Worm (Caenorhabditis elegans): ENCODE measurements around the gene ZK470.2.
A peak's percentile ranks its signal among the peaks of the same experiment; 100 is the strongest.

ZK470.2 gene

ce11 chrX:4177394-4177793 lies 42.4 kb downstream of the ZK470.2 start, which contains the start of gene ZK470.6:
ZK470.6 (minus strand) TSS chrX:4177494.
- TF ChIP-seq elt-1 (tag; optimal IDR thresholded peaks at IDR 0.05; ENCODE audit: borderline replicate concordance, insufficient read depth) = no peak
- no peak for TF ChIP-seq tbx-8 (GFP tag; optimal IDR thresholded peaks at IDR 0.05)
- no peak for TF ChIP-seq snpc-4 (tag; optimal IDR thresholded peaks at IDR 0.05)

- TF ChIP-seq mls-2 (tag; optimal IDR thresholded peaks at IDR 0.05) = no peak
- no peak for TF ChIP-seq elt-3 (tag; optimal IDR thresholded peaks at IDR 0.05)
- TF ChIP-seq M03D4.4 (tag; optimal IDR thresholded peaks at IDR 0.05) = no peak
- no peak for TF ChIP-seq bed-3 (GFP tag; optimal IDR thresholded peaks at IDR 0.05)
- no peak for TF ChIP-seq mab-5 (tag; optimal IDR thresholded peaks at IDR 0.05)
- no peak for TF ChIP-seq cnd-1 (tag; optimal IDR thresholded peaks at IDR 0.05)
- TF ChIP-seq zip-8 (tag; optimal IDR thresholded peaks at IDR 0.05) = no peak
- no peak for TF ChIP-seq unc-62 (GFP tag; optimal IDR thresholded peaks at IDR 0.05)
- TF ChIP-seq ztf-11 (tag; optimal IDR thresholded peaks at IDR 0.05) = no peak
- no peak for TF ChIP-seq elt-1 (tag; optimal IDR thresholded peaks at IDR 0.05; ENCODE audit: borderline replicate concordance, insufficient read depth)
- TF ChIP-seq hlh-1 (tag; optimal IDR thresholded peaks at IDR 0.05) = no peak
- no peak for TF ChIP-seq unc-39 (tag; optimal IDR thresholded peaks at IDR 0.05)
- TF ChIP-seq pha-4 (tag; optimal IDR thresholded peaks at IDR 0.05) = no peak
Measured at ce11 chrX:4186656-4187055, 51.7 kb downstream of the ZK470.2 start, which contains the start of gene mrp-6. mrp-6 (minus strand) TSS chrX:4186756.

- TF ChIP-seq ceh-43 (GFP tag; optimal IDR thresholded peaks at IDR 0.05) (no peak), mab-5 (tag; optimal IDR thresholded peaks at IDR 0.05) (no peak), tbx-8 (GFP tag; optimal IDR thresholded peaks at IDR 0.05) (no peak), snpc-4 (tag; optimal IDR thresholded peaks at IDR 0.05) (no peak), ham-2 (GFP tag; optimal IDR thresholded peaks at IDR 0.05) (no peak), sem-2 (GFP tag; optimal IDR thresholded peaks at IDR 0.05) (no peak), cnd-1 (tag; optimal IDR thresholded peaks at IDR 0.05) (no peak), sptf-1 (tag; optimal IDR thresholded peaks at IDR 0.05) (peak; percentile 31), lin-13 (tag; optimal IDR thresholded peaks at IDR 0.05) (no peak), mls-2 (tag; optimal IDR thresholded peaks at IDR 0.05) (peak; percentile 20), unc-120 (tag; optimal IDR thresholded peaks at IDR 0.05; ENCODE audit: poor library complexity, severe bottlenecking) (peak; percentile 72), nhr-2 (tag; optimal IDR thresholded peaks at IDR 0.05) (peak; percentile 30), elt-1 (tag; optimal IDR thresholded peaks at IDR 0.05; ENCODE audit: borderline replicate concordance, insufficient read depth) (peak; percentile 19), bed-3 (GFP tag; optimal IDR thresholded peaks at IDR 0.05) (no peak), ceh-39 (tag; optimal IDR thresholded peaks at IDR 0.05) (peak; percentile 21), M03D4.4 (tag; optimal IDR thresholded peaks at IDR 0.05) (no peak), pha-4 (tag; optimal IDR thresholded peaks at IDR 0.05) (peak; percentile 81), nhr-12 (tag; optimal IDR thresholded peaks at IDR 0.05) (no peak), drap-1 (GFP tag; optimal IDR thresholded peaks at IDR 0.05) (no peak), nhr-28 (tag; optimal IDR thresholded peaks at IDR 0.05) (no peak), zip-8 (tag; optimal IDR thresholded peaks at IDR 0.05) (no peak), ceh-83 (GFP tag; optimal IDR thresholded peaks at IDR 0.05) (no peak), nhr-237 (tag; optimal IDR thresholded peaks at IDR 0.05) (peak; percentile 82), ztf-11 (tag; optimal IDR thresholded peaks at IDR 0.05) (no peak), lsy-2 (tag; optimal IDR thresholded peaks at IDR 0.05) (peak; percentile 45), lin-32 (GFP tag; optimal IDR thresholded peaks at IDR 0.05) (no peak), mep-1 (tag; optimal IDR thresholded peaks at IDR 0.05) (peak; percentile 87), unc-39 (tag; optimal IDR thresholded peaks at IDR 0.05) (no peak), unc-62 (GFP tag; optimal IDR thresholded peaks at IDR 0.05) (peak; percentile 84), blmp-1 (tag; optimal IDR thresholded peaks at IDR 0.05) (no peak), flh-1 (GFP tag; optimal IDR thresholded peaks at IDR 0.05) (no peak), elt-3 (tag; optimal IDR thresholded peaks at IDR 0.05) (peak; percentile 40), nhr-76 (tag; optimal IDR thresholded peaks at IDR 0.05) (no peak), ces-1 (GFP tag; optimal IDR thresholded peaks at IDR 0.05) (peak; percentile 94), hlh-1 (tag; optimal IDR thresholded peaks at IDR 0.05) (peak; percentile 74)
Measured at ce11 chrX:4190537-4191144, 55.7 kb downstream of the ZK470.2 start, which contains the start of gene vha-12. vha-12 (plus strand) TSS chrX:4191094.
